Worm (Caenorhabditis elegans) whole organism, mixed stage, embryonic: Measurements from ENCODE around the gene cyp-35D1.

Experiments
- M03D4.4 ChIP-seq: sonication (generic microtip); optimal IDR thresholded peaks from 2 replicates; lab custom pipeline; 2017; ENCODE audit warnings: mild to moderate bottlenecking, missing genetic modification characterization, missing compliant biosample characterization
- bed-3 ChIP-seq: fragments of 200-800 bp; sonication (Bioruptor generic); optimal IDR thresholded peaks from 3 replicates; lab custom pipeline; 2018; ENCODE audit warnings: mild to moderate bottlenecking, missing genetic modification characterization, moderate library complexity, missing compliant biosample characterization
- ceh-39 ChIP-seq: fragments of 150-350 bp; optimal IDR thresholded peaks from 2 replicates; lab custom pipeline; 2014; ENCODE audit warnings: missing biosample characterization, missing genetic modification characterization
- ceh-43 ChIP-seq: fragments of 200-800 bp; sonication (Bioruptor generic); optimal IDR thresholded peaks from 2 replicates; lab custom pipeline; 2018; ENCODE audit warnings: mild to moderate bottlenecking, missing genetic modification characterization, moderate library complexity, missing compliant biosample characterization
- ceh-83 ChIP-seq: fragments of 200-800 bp; sonication (Bioruptor generic); optimal IDR thresholded peaks from 2 replicates; lab custom pipeline; 2018; ENCODE audit warnings: mild to moderate bottlenecking, missing genetic modification characterization, missing compliant biosample characterization
- cnd-1 ChIP-seq: fragments of 200-800 bp; sonication (Bioruptor generic); optimal IDR thresholded peaks from 2 replicates; lab custom pipeline; 2018; ENCODE audit warnings: mild to moderate bottlenecking, missing genetic modification characterization, missing compliant biosample characterization
- drap-1 ChIP-seq: fragments of 200-800 bp; sonication (Bioruptor generic); optimal IDR thresholded peaks from 3 replicates; lab custom pipeline; 2018; ENCODE audit warnings: mild to moderate bottlenecking, missing genetic modification characterization, missing compliant biosample characterization
- elt-1 ChIP-seq: sonication (generic microtip); optimal IDR thresholded peaks from 2 replicates; lab custom pipeline; 2017; ENCODE audit warnings: missing genetic modification characterization, mild to moderate bottlenecking, missing compliant biosample characterization, antibody characterized with exemption, moderate library complexity, borderline replicate concordance; ENCODE audit not compliant: insufficient read depth
- elt-3 ChIP-seq: fragments of 150-350 bp; optimal IDR thresholded peaks from 2 replicates; lab custom pipeline; 2014; ENCODE audit warnings: missing biosample characterization, missing genetic modification characterization
- flh-1 ChIP-seq: fragments of 200-800 bp; sonication (Bioruptor generic); optimal IDR thresholded peaks from 2 replicates; lab custom pipeline; 2018; ENCODE audit warnings: mild to moderate bottlenecking, missing genetic modification characterization, moderate library complexity, missing compliant biosample characterization
- ham-2 ChIP-seq: fragments of 200-800 bp; sonication (Bioruptor generic); optimal IDR thresholded peaks from 2 replicates; lab custom pipeline; 2018; ENCODE audit warnings: mild to moderate bottlenecking, missing genetic modification characterization, missing compliant biosample characterization
- hlh-1 ChIP-seq: fragments of 150-350 bp; optimal IDR thresholded peaks from 2 replicates; lab custom pipeline; 2014; ENCODE audit warnings: missing biosample characterization, missing genetic modification reagents, missing genetic modification characterization
- lin-13 ChIP-seq: fragments of 150-350 bp; optimal IDR thresholded peaks from 2 replicates; lab custom pipeline; 2014; ENCODE audit warnings: missing biosample characterization, missing genetic modification characterization
- lin-32 ChIP-seq: fragments of 200-800 bp; sonication (Bioruptor generic); optimal IDR thresholded peaks from 2 replicates; lab custom pipeline; 2018; ENCODE audit warnings: mild to moderate bottlenecking, missing genetic modification characterization, missing compliant biosample characterization
- mep-1 ChIP-seq: fragments of 150-350 bp; optimal IDR thresholded peaks from 2 replicates; lab custom pipeline; 2017; ENCODE audit warnings: missing biosample characterization, missing genetic modification reagents, missing genetic modification characterization, inconsistent platforms
- mls-2 ChIP-seq: sonication (generic microtip); optimal IDR thresholded peaks from 2 replicates; lab custom pipeline; 2016; ENCODE audit warnings: mild to moderate bottlenecking, missing genetic modification characterization, moderate library complexity, missing compliant biosample characterization
- nhr-12 ChIP-seq: fragments of 150-350 bp; optimal IDR thresholded peaks from 2 replicates; lab custom pipeline; 2014; ENCODE audit warnings: missing biosample characterization, missing genetic modification characterization
- nhr-2 ChIP-seq: fragments of 150-350 bp; optimal IDR thresholded peaks from 2 replicates; lab custom pipeline; 2014; ENCODE audit warnings: missing biosample characterization, missing genetic modification characterization
- nhr-237 ChIP-seq: fragments of 150-350 bp; optimal IDR thresholded peaks from 2 replicates; lab custom pipeline; 2014; ENCODE audit warnings: missing biosample characterization, missing genetic modification characterization
- nhr-28 ChIP-seq: fragments of 150-350 bp; optimal IDR thresholded peaks from 2 replicates; lab custom pipeline; 2014; ENCODE audit warnings: missing biosample characterization, missing genetic modification characterization
- pha-4 ChIP-seq: fragments of 150-350 bp; optimal IDR thresholded peaks from 2 replicates; lab custom pipeline; 2018; ENCODE audit warnings: missing biosample characterization, missing genetic modification reagents, missing genetic modification characterization
- sem-2 ChIP-seq: fragments of 200-800 bp; sonication (Bioruptor generic); optimal IDR thresholded peaks from 2 replicates; lab custom pipeline; 2018; ENCODE audit warnings: mild to moderate bottlenecking, missing genetic modification characterization, missing compliant biosample characterization
- snpc-4 ChIP-seq: fragments of 150-350 bp; optimal IDR thresholded peaks from 2 replicates; lab custom pipeline; 2014; ENCODE audit warnings: missing biosample characterization, missing genetic modification characterization
- sptf-1 ChIP-seq: sonication (generic microtip); optimal IDR thresholded peaks from 2 replicates; lab custom pipeline; 2017; ENCODE audit warnings: mild to moderate bottlenecking, missing genetic modification characterization, moderate library complexity, missing compliant biosample characterization
- tbx-8 ChIP-seq: fragments of 200-800 bp; sonication (Bioruptor generic); optimal IDR thresholded peaks from 2 replicates; lab custom pipeline; 2018; ENCODE audit warnings: mild to moderate bottlenecking, missing genetic modification characterization, moderate library complexity, missing compliant biosample characterization
- unc-120 ChIP-seq: sonication (generic microtip); optimal IDR thresholded peaks from 2 replicates; lab custom pipeline; 2017; ENCODE audit warnings: missing genetic modification characterization, missing compliant biosample characterization; ENCODE audit not compliant: poor library complexity, severe bottlenecking
- unc-39 ChIP-seq: fragments of 150-350 bp; optimal IDR thresholded peaks from 2 replicates; lab custom pipeline; 2014; ENCODE audit warnings: missing biosample characterization, missing genetic modification characterization
- unc-62 ChIP-seq: fragments of 150-350 bp; optimal IDR thresholded peaks from 2 replicates; lab custom pipeline; 2014; ENCODE audit warnings: missing biosample characterization, missing genetic modification reagents, missing genetic modification characterization
- ztf-11 ChIP-seq: fragments of 150-350 bp; optimal IDR thresholded peaks from 2 replicates; lab custom pipeline; 2014; ENCODE audit warnings: missing biosample characterization, missing genetic modification characterization

Gene cyp-35D1

DNA sequence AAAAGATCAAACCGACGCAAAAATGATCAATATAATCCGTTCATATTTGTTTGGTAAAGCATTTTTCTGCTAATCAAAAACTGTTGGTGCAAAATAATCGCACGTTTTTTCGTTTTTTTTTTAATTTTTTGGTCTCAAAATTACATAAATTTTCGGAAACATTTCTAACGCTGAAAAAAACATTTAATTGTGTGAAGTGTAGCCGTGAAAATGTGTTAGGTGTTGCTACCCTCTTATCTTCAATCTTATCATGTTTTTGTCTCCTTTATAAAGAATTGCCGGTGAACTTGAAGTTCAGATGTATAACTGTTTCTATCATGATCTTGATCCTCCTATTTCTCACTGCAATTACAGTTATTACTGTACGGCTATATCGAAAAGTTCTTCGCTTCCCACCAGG, at the start of gene cyp-35D1:
TSS of gene cyp-35D1 (plus strand) at position 301 of the 400 bp plus-strand sequence.
- TF ChIP-seq ceh-43 (no peak), ceh-39 (tag; lab: Kevin White, UChicago) (no peak), elt-3 (no peak), pha-4 (tag; lab: Kevin White, UChicago) (no peak), sem-2 (GFP tag; lab: Kevin White, UChicago) (no peak), bed-3 (GFP tag; lab: Kevin White, UChicago) (no peak), tbx-8 (GFP tag; lab: Kevin White, UChicago) (no peak), sptf-1 (tag; lab: Kevin White, UChicago) (no peak), flh-1 (GFP tag; lab: Kevin White, UChicago) (no peak)
- TF ChIP-seq, all 35 proteins: peak for 0

ce11 chrV:16020042-16020441, 49.0 kb upstream of the cyp-35D1 start, which contains the start of gene srx-44:
TSS of gene srx-44 (plus strand) at chrV:16020342.
- no peak for TF ChIP-seq snpc-4 (tag; lab: Kevin White, UChicago)
- no peak for TF ChIP-seq nhr-28 (tag; lab: Kevin White, UChicago)
- no peak for TF ChIP-seq elt-3
- TF ChIP-seq lin-32 (GFP tag; lab: Kevin White, UChicago) = no peak
- TF ChIP-seq ztf-11 = no peak
- TF ChIP-seq unc-62 (GFP tag; lab: Kevin White, UChicago) = no peak
- no peak for TF ChIP-seq elt-1

- TF ChIP-seq sptf-1 (tag; lab: Kevin White, UChicago) (peak; percentile 59), ceh-83 (GFP tag; lab: Kevin White, UChicago) (no peak), elt-3 (no peak), elt-1 (no peak), lin-13 (tag; lab: Kevin White, UChicago) (no peak), nhr-2 (tag; lab: Kevin White, UChicago) (no peak)
These were observed 46.4 kb upstream of the cyp-35D1 start for ce11 chrV:16022600-16022999.

DNA sequence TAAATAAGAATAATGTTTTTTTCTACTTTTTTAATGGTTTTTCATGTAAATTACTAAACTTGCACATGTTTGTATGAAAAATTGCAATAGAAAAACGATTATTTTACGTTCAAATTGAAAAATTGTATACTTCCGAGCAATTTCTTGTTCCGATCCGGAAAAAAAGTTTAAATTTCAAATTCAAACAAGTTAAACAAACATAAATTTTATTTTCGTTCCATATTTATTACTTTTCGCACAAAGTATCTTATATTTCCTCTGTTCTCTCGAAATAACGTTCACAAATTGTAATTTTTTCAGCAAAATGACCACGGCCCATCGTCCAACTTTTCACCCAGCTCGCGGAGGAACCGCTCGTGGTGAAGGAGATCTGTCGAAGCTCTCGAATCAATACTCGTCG, 46.0 kb upstream of the cyp-35D1 start, which contains the start of gene cwc-15:
TSS of gene cwc-15 (plus strand) at position 301 of the 400 bp plus-strand sequence.
- TF ChIP-seq sptf-1 (tag; lab: Kevin White, UChicago) (no peak), tbx-8 (GFP tag; lab: Kevin White, UChicago) (no peak), ham-2 (GFP tag; lab: Kevin White, UChicago) (no peak), unc-120 (tag; lab: Kevin White, UChicago) (no peak), nhr-12 (no peak), unc-62 (GFP tag; lab: Kevin White, UChicago) (no peak), hlh-1 (no peak), ceh-43 (no peak), nhr-28 (tag; lab: Kevin White, UChicago) (no peak), pha-4 (tag; lab: Kevin White, UChicago) (no peak), elt-1 (no peak)
- TF ChIP-seq, all 35 proteins: peak for 0

DNA sequence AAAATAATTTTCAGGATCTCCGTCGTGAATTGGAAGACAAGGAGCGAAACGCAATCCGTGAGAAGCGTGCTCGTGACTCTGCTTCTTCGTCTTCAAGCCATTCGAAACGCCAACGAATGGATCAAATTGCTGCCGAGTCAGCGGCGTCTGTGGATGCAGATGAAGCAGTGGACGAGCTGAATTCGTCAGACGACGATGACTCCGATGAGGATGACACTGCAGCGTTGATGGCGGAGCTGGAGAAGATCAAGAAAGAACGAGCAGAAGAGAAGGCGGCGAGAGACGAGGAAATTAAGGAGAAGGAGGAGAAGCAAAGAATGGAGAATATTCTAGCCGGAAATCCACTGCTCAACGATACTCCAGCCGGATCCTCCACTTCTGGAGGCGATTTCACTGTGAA, 45.5 kb upstream of the cyp-35D1 start:
- no peak for TF ChIP-seq flh-1 (GFP tag; lab: Kevin White, UChicago)
- no peak for TF ChIP-seq nhr-2 (tag; lab: Kevin White, UChicago)
- no peak for TF ChIP-seq cnd-1 (tag; lab: Kevin White, UChicago)
- TF ChIP-seq nhr-237 (tag; lab: Kevin White, UChicago) = no peak
- TF ChIP-seq elt-3 = no peak
- no peak for TF ChIP-seq ceh-83 (GFP tag; lab: Kevin White, UChicago)
- no peak for TF ChIP-seq unc-39 (tag; lab: Kevin White, UChicago)
- TF ChIP-seq drap-1 (GFP tag; lab: Kevin White, UChicago) = no peak
- no peak for TF ChIP-seq tbx-8 (GFP tag; lab: Kevin White, UChicago)

- TF ChIP-seq mep-1 = no peak
These were observed 44.7 kb upstream of the cyp-35D1 start, which contains the start of gene T10C6.6 for ce11 chrV:16024300-16024699. TSS of gene T10C6.6 (plus strand) at chrV:16024326.

ce11 chrV:16024917-16025316, 44.1 kb upstream of the cyp-35D1 start:
- TF ChIP-seq cnd-1 (tag; lab: Kevin White, UChicago) = no peak
- TF ChIP-seq elt-3 = no peak
- no peak for TF ChIP-seq sptf-1 (tag; lab: Kevin White, UChicago)
- no peak for TF ChIP-seq nhr-237 (tag; lab: Kevin White, UChicago)
- TF ChIP-seq pha-4 (tag; lab: Kevin White, UChicago) = no peak
- no peak for TF ChIP-seq flh-1 (GFP tag; lab: Kevin White, UChicago)
- TF ChIP-seq mls-2 (tag; lab: Kevin White, UChicago) = no peak
- no peak for TF ChIP-seq sem-2 (GFP tag; lab: Kevin White, UChicago)
- no peak for TF ChIP-seq drap-1 (GFP tag; lab: Kevin White, UChicago)
- TF ChIP-seq M03D4.4 = no peak
- TF ChIP-seq snpc-4 (tag; lab: Kevin White, UChicago) = no peak
- TF ChIP-seq mep-1 = no peak
- no peak for TF ChIP-seq lin-13 (tag; lab: Kevin White, UChicago)
- no peak for TF ChIP-seq unc-39 (tag; lab: Kevin White, UChicago)
- TF ChIP-seq nhr-12 = no peak
- no peak for TF ChIP-seq hlh-1
- TF ChIP-seq ham-2 (GFP tag; lab: Kevin White, UChicago) = no peak
- no peak for TF ChIP-seq bed-3 (GFP tag; lab: Kevin White, UChicago)
